Fruit fly (Drosophila melanogaster) whole organism, embryonic: Measurements from ENCODE around the gene CG15043.
A peak's percentile ranks its signal among the peaks of the same experiment; 100 is the strongest.

Source experiments
- Abd-B ChIP-seq: fragments of 200-800 bp; sonication (Bioruptor generic); optimal IDR thresholded peaks from 2 replicates; lab custom pipeline; 2018; ENCODE audit warnings: missing biosample characterization, mild to moderate bottlenecking, missing genetic modification characterization, moderate library complexity
- Atf6 ChIP-seq: fragments of 200-800 bp; sonication (Bioruptor generic); IDR thresholded peaks from 2 replicates; pipeline ENCODE4 v1.3.6; 2022; ENCODE audit warnings: missing biosample characterization, missing genetic modification characterization
- B-H1 ChIP-seq: fragments of 200-800 bp; sonication (Bioruptor generic); IDR thresholded peaks from 3 replicates; pipeline ENCODE4 v1.3.6; 2022; ENCODE audit warnings: missing biosample characterization, missing genetic modification characterization
- CG10366 ChIP-seq: fragments of 200-800 bp; sonication (Bioruptor generic); IDR thresholded peaks from 2 replicates; pipeline ENCODE4 v1.3.6; 2022; ENCODE audit warnings: missing biosample characterization, missing genetic modification characterization
- CG11504 ChIP-seq: fragments of 200-800 bp; sonication (Bioruptor generic); optimal IDR thresholded peaks from 3 replicates; lab custom pipeline; 2019; ENCODE audit warnings: missing biosample characterization, mild to moderate bottlenecking, missing genetic modification characterization, moderate library complexity
- CG12219 ChIP-seq: fragments of 200-800 bp; sonication (Bioruptor generic); optimal IDR thresholded peaks from 3 replicates; lab custom pipeline; 2018; ENCODE audit warnings: missing biosample characterization, mild to moderate bottlenecking, missing genetic modification characterization
- CG12942 ChIP-seq: fragments of 200-800 bp; sonication (Bioruptor generic); optimal IDR thresholded peaks from 3 replicates; lab custom pipeline; 2016; ENCODE audit warnings: missing biosample characterization, missing genetic modification characterization
- CG13287 ChIP-seq: fragments of 200-800 bp; sonication (Bioruptor generic); IDR thresholded peaks from 2 replicates; pipeline ENCODE4 v1.3.6; 2022; ENCODE audit warnings: missing biosample characterization, missing genetic modification characterization; ENCODE audit not compliant: partially characterized antibody
- CG16779 ChIP-seq: fragments of 200-800 bp; sonication (Bioruptor generic); IDR thresholded peaks from 2 replicates; pipeline ENCODE4 v1.3.6; 2022; ENCODE audit warnings: missing biosample characterization, missing genetic modification characterization
- CG17802 ChIP-seq: fragments of 200-800 bp; sonication (Bioruptor generic); optimal IDR thresholded peaks from 2 replicates; lab custom pipeline; 2018; ENCODE audit warnings: missing biosample characterization, mild to moderate bottlenecking, missing genetic modification characterization, moderate library complexity
- CG3847 ChIP-seq: fragments of 200-800 bp; sonication (Bioruptor generic); IDR thresholded peaks from 2 replicates; pipeline ENCODE4 v1.3.6; 2022; ENCODE audit warnings: missing biosample characterization, missing genetic modification characterization
- CG4360 ChIP-seq: fragments of 200-800 bp; sonication (Bioruptor generic); IDR thresholded peaks from 2 replicates; pipeline ENCODE4 v1.3.6; 2022; ENCODE audit warnings: missing biosample characterization, missing genetic modification characterization
- CG6683 ChIP-seq: fragments of 200-800 bp; sonication (Bioruptor generic); optimal IDR thresholded peaks from 2 replicates; lab custom pipeline; 2017; ENCODE audit warnings: missing biosample characterization, mild to moderate bottlenecking, missing genetic modification characterization, missing genetic modification reagents
- CG7271 ChIP-seq: fragments of 200-800 bp; sonication (Bioruptor generic); optimal IDR thresholded peaks from 2 replicates; lab custom pipeline; 2018; ENCODE audit warnings: missing biosample characterization, mild to moderate bottlenecking, missing genetic modification characterization, moderate library complexity
- E2f1 ChIP-seq: fragments of 200-800 bp; sonication (Bioruptor generic); IDR thresholded peaks from 2 replicates; pipeline ENCODE4 v1.3.6; 2022; ENCODE audit warnings: missing biosample characterization, missing genetic modification characterization
- GATAe ChIP-seq: fragments of 200-800 bp; sonication (Bioruptor generic); conservative IDR thresholded peaks from 2 replicates; pipeline ENCODE4 v1.3.6; 2022; ENCODE audit warnings: missing biosample characterization, missing genetic modification characterization
- Gsc ChIP-seq: fragments of 200-800 bp; sonication (Bioruptor generic); IDR thresholded peaks from 2 replicates; pipeline ENCODE4 v1.3.6; 2022; ENCODE audit warnings: missing biosample characterization, missing genetic modification characterization
- Gug ChIP-seq: fragments of 200-800 bp; sonication (Bioruptor generic); IDR thresholded peaks from 4 replicates; pipeline ENCODE4 v1.3.6; 2022; ENCODE audit warnings: missing biosample characterization, missing genetic modification characterization
- HmgD ChIP-seq: fragments of 200-800 bp; sonication (Bioruptor generic); optimal IDR thresholded peaks from 3 replicates; lab custom pipeline; 2016; ENCODE audit warnings: missing biosample characterization, missing genetic modification characterization
- Jarid2 ChIP-seq: fragments of 200-800 bp; sonication (Bioruptor generic); optimal IDR thresholded peaks from 3 replicates; lab custom pipeline; 2017; ENCODE audit warnings: mild to moderate bottlenecking, missing biosample characterization, missing genetic modification reagents, missing genetic modification characterization
- Mad ChIP-seq: fragments of 200-800 bp; sonication (Bioruptor generic); optimal IDR thresholded peaks from 2 replicates; lab custom pipeline; 2016; ENCODE audit warnings: missing biosample characterization, missing genetic modification characterization
- Mrtf ChIP-seq: fragments of 200-800 bp; sonication (Bioruptor generic); IDR thresholded peaks from 3 replicates; pipeline ENCODE4 v1.3.6; 2022; ENCODE audit warnings: missing biosample characterization, missing genetic modification characterization
- NFAT ChIP-seq: fragments of 200-800 bp; sonication (Bioruptor generic); IDR thresholded peaks from 2 replicates; pipeline ENCODE4 v1.3.6; 2022; ENCODE audit warnings: missing biosample characterization, missing genetic modification characterization
- NfI ChIP-seq: fragments of 200-800 bp; sonication (Bioruptor generic); optimal IDR thresholded peaks from 3 replicates; lab custom pipeline; 2018; ENCODE audit warnings: missing biosample characterization, mild to moderate bottlenecking, missing genetic modification characterization, moderate library complexity
- Oli ChIP-seq: fragments of 200-800 bp; sonication (Bioruptor generic); optimal IDR thresholded peaks from 2 replicates; lab custom pipeline; 2018; ENCODE audit warnings: missing biosample characterization, mild to moderate bottlenecking, missing genetic modification characterization, moderate library complexity
- Side ChIP-seq: fragments of 200-800 bp; sonication (Bioruptor generic); optimal IDR thresholded peaks from 2 replicates; lab custom pipeline; 2016; ENCODE audit warnings: missing biosample characterization, missing genetic modification characterization
- Spps ChIP-seq: fragments of 200-800 bp; sonication (Bioruptor generic); optimal IDR thresholded peaks from 2 replicates; lab custom pipeline; 2018; ENCODE audit warnings: missing biosample characterization, mild to moderate bottlenecking, missing genetic modification characterization
- Sry-β ChIP-seq: fragments of 200-800 bp; sonication (Bioruptor generic); optimal IDR thresholded peaks from 2 replicates; lab custom pipeline; 2018; ENCODE audit warnings: missing biosample characterization, mild to moderate bottlenecking, missing genetic modification characterization, moderate library complexity
- Stat92E ChIP-seq, 3 experiments: fragments of >200 bp in 2 of 3; fragments of 200-800 bp in 1 of 3; sonication (Bioruptor generic) in 1 of 3; optimal IDR thresholded peaks; 2 replicates each; lab custom pipeline; 2017 to 2019; ENCODE audit warnings: missing biosample characterization in 3 of 3, missing genetic modification characterization in 3 of 3, mild to moderate bottlenecking in 1 of 3, moderate library complexity in 1 of 3
- ato ChIP-seq: fragments of 200-800 bp; sonication (Bioruptor generic); IDR thresholded peaks from 2 replicates; pipeline ENCODE4 v1.3.6; 2022; ENCODE audit warnings: missing biosample characterization, missing genetic modification characterization; ENCODE audit not compliant: partially characterized antibody
- bab2 ChIP-seq: fragments of 200-800 bp; sonication (Bioruptor generic); optimal IDR thresholded peaks from 2 replicates; lab custom pipeline; 2016; ENCODE audit warnings: missing biosample characterization, missing genetic modification characterization
- bsh ChIP-seq, 2 experiments: fragments of 200-800 bp; sonication (Bioruptor generic); optimal IDR thresholded peaks; 2 replicates each; lab custom pipeline; 2017 to 2018; ENCODE audit warnings: mild to moderate bottlenecking in 2 of 2, missing biosample characterization in 2 of 2, missing genetic modification characterization in 2 of 2, moderate library complexity in 1 of 2
- btn ChIP-seq: fragments of 200-800 bp; sonication (Bioruptor generic); optimal IDR thresholded peaks from 2 replicates; lab custom pipeline; 2016; ENCODE audit warnings: missing biosample characterization, missing genetic modification characterization
- cwo ChIP-seq: fragments of 200-800 bp; sonication (Bioruptor generic); optimal IDR thresholded peaks from 3 replicates; lab custom pipeline; 2017; ENCODE audit warnings: missing biosample characterization, missing genetic modification characterization, mild to moderate bottlenecking, moderate library complexity, missing genetic modification reagents
- disco-r ChIP-seq: fragments of 200-800 bp; sonication (Bioruptor generic); optimal IDR thresholded peaks from 2 replicates; lab custom pipeline; 2016; ENCODE audit warnings: missing biosample characterization, missing genetic modification characterization
- fru ChIP-seq: fragments of >200 bp; optimal IDR thresholded peaks from 2 replicates; lab custom pipeline; 2017
- gem ChIP-seq: fragments of 200-800 bp; sonication (Bioruptor generic); optimal IDR thresholded peaks from 2 replicates; lab custom pipeline; 2019; ENCODE audit warnings: missing biosample characterization, mild to moderate bottlenecking, missing genetic modification characterization, moderate library complexity
- grau ChIP-seq: fragments of 200-800 bp; optimal IDR thresholded peaks from 3 replicates; lab custom pipeline; 2019; ENCODE audit warnings: missing biosample characterization, mild to moderate bottlenecking, missing genetic modification characterization, moderate library complexity
- gsb-n ChIP-seq: fragments of 200-800 bp; sonication (Bioruptor generic); optimal IDR thresholded peaks from 3 replicates; lab custom pipeline; 2018; ENCODE audit warnings: missing biosample characterization, mild to moderate bottlenecking, missing genetic modification characterization
- ind ChIP-seq: fragments of 200-800 bp; sonication (Bioruptor generic); optimal IDR thresholded peaks from 3 replicates; lab custom pipeline; 2016; ENCODE audit warnings: missing biosample characterization, missing genetic modification characterization
- insv ChIP-seq, 2 experiments: fragments of 200-800 bp; sonication (Bioruptor generic); optimal IDR thresholded peaks; 3 replicates each; lab custom pipeline; 2016 to 2018; ENCODE audit warnings: missing biosample characterization in 2 of 2, missing genetic modification characterization in 2 of 2
- org-1 ChIP-seq: fragments of 200-800 bp; sonication (Bioruptor generic); optimal IDR thresholded peaks from 2 replicates; lab custom pipeline; 2017; ENCODE audit warnings: missing biosample characterization, missing genetic modification characterization
- pho ChIP-seq: fragments of 200-800 bp; sonication (Bioruptor generic); optimal IDR thresholded peaks from 2 replicates; lab custom pipeline; 2016; ENCODE audit warnings: missing biosample characterization, missing genetic modification characterization
- phol ChIP-seq: fragments of 200-800 bp; sonication (Bioruptor generic); optimal IDR thresholded peaks from 3 replicates; lab custom pipeline; 2018; ENCODE audit warnings: missing biosample characterization, mild to moderate bottlenecking, missing genetic modification characterization, moderate library complexity
- prd ChIP-seq, 3 experiments: fragments of >200 bp in 2 of 3; fragments of 200-800 bp in 1 of 3; sonication (Bioruptor generic) in 1 of 3; optimal IDR thresholded peaks in 2 of 3; IDR thresholded peaks in 1 of 3; 2 replicates in 2 of 3; 3 replicates in 1 of 3; pipeline versions ENCODE4 v1.3.6 to Lab custom; 2017 to 2022; ENCODE audit warnings: missing biosample characterization in 1 of 3, missing genetic modification characterization in 1 of 3
- pros ChIP-seq: fragments of 200-800 bp; sonication (Bioruptor generic); optimal IDR thresholded peaks from 3 replicates; lab custom pipeline; 2019; ENCODE audit warnings: missing biosample characterization, mild to moderate bottlenecking, missing genetic modification characterization, moderate library complexity
- sens ChIP-seq: fragments of 200-800 bp; sonication (Bioruptor generic); peaks from one replicate; lab custom pipeline; 2016; ENCODE audit warnings: missing biosample characterization, missing genetic modification characterization
- slou ChIP-seq: fragments of 200-800 bp; sonication (Bioruptor generic); optimal IDR thresholded peaks from 3 replicates; lab custom pipeline; 2016; ENCODE audit warnings: missing biosample characterization, missing genetic modification characterization
- z ChIP-seq: fragments of 200-800 bp; sonication (Bioruptor generic); IDR thresholded peaks from 3 replicates; pipeline ENCODE4 v1.3.6; 2022; ENCODE audit warnings: missing biosample characterization, missing genetic modification characterization
- zen ChIP-seq: fragments of 200-800 bp; sonication (Bioruptor generic); optimal IDR thresholded peaks from 3 replicates; lab custom pipeline; 2018; ENCODE audit warnings: missing biosample characterization, mild to moderate bottlenecking, missing genetic modification characterization, moderate library complexity
- zfh1 ChIP-seq: fragments of 200-800 bp; sonication (Bioruptor generic); IDR thresholded peaks from 3 replicates; pipeline ENCODE4 v1.3.6; 2022; ENCODE audit warnings: missing biosample characterization, missing genetic modification characterization

CG15043 gene

DNA sequence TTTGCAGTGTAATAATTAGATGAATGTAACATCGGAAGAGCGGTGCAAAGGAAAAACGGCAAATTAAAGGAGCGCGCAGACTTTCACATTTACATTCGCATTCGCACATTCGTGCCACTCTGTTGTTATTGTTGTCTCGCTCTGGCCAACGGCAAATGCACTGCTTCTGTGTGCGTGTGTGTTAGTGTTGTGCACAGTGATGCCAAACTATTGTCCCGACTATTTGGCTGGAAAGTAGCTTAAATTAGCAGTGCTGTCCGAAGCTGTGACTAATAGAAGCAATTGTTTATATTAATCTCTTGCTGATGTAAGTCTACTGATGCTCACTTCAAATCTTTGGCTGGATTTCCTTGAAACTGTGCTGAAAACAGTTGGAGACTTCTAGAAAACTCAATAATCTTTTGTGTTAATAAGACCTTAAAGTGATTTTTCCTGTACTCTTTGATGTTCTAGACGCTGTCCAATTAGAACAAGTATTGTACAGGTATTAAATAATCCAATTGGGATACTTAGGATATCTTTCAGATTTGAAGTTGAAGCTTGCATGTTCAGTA is 22.1 kb upstream of the CG15043 start (continued):
- no peak for TF ChIP-seq Gug
- no peak for TF ChIP-seq ato (GFP tag; lab: Robert Waterston, UW)
- no peak for TF ChIP-seq pros (GFP tag; lab: Kevin White, UChicago)
- TF ChIP-seq Gsc (GFP tag; lab: Robert Waterston, UW), result no peak
- no peak for TF ChIP-seq btn (GFP tag; lab: Kevin White, UChicago)
- TF ChIP-seq NfI (GFP tag; lab: Kevin White, UChicago), result no peak
- TF ChIP-seq CG6683, result no peak
- TF ChIP-seq insv (GFP tag; optimal IDR thresholded peaks at IDR 0.05; lab: Kevin White, UChicago), result peak; percentile 63 to 93
- no peak for TF ChIP-seq HmgD (GFP tag; lab: Kevin White, UChicago)
- TF ChIP-seq zen (tag; lab: Kevin White, UChicago), result no peak
- TF ChIP-seq org-1, result no peak
- no peak for TF ChIP-seq Spps (tag; lab: Kevin White, UChicago)
- no peak for TF ChIP-seq bab2 (GFP tag; lab: Kevin White, UChicago)
- no peak for TF ChIP-seq CG12942 (GFP tag; lab: Kevin White, UChicago)
- no peak for TF ChIP-seq CG16779 (GFP tag; lab: Robert Waterston, UW)
- no peak for TF ChIP-seq CG13287 (GFP tag; lab: Robert Waterston, UW)
- peak; percentile 20 for TF ChIP-seq Side
- TF ChIP-seq zfh1, result peak; percentile 33; the same call in 1 of the 3 replicates
- TF ChIP-seq B-H1 (GFP tag; lab: Robert Waterston, UW), result no peak
- no peak for TF ChIP-seq CG4360 (GFP tag; lab: Robert Waterston, UW)
- peak; percentile 85 for TF ChIP-seq sens (GFP tag; lab: Kevin White, UChicago)
- TF ChIP-seq CG3847 (GFP tag; lab: Robert Waterston, UW), result no peak
- peak; percentile 35 for TF ChIP-seq grau
- TF ChIP-seq cwo, result no peak
- TF ChIP-seq CG11504 (tag; lab: Kevin White, UChicago), result peak; percentile 32
- peak; percentile 3 for TF ChIP-seq ind (GFP tag; lab: Kevin White, UChicago)
- peak; percentile 14 for TF ChIP-seq gem (tag; lab: Kevin White, UChicago)
- no peak for TF ChIP-seq slou (GFP tag; lab: Kevin White, UChicago)
- TF ChIP-seq CG17802 (tag; lab: Kevin White, UChicago), result no peak
- TF ChIP-seq Atf6 (GFP tag; lab: Robert Waterston, UW), result no peak
- TF ChIP-seq Stat92E (GFP tag; optimal IDR thresholded peaks at IDR 0.05; lab: Kevin White, UChicago), result no peak
- no peak for TF ChIP-seq prd (optimal IDR thresholded peaks at IDR 0.05; lab: Kevin White, UChicago)
- peak; percentile 57; the same call in 2 of the 3 replicates for TF ChIP-seq prd (GFP tag; IDR thresholded peaks at IDR 0.05; lab: Robert Waterston, UW)
- TF ChIP-seq fru (lab: Kevin White, UChicago), result no peak
- TF ChIP-seq CG10366, result no peak
- TF ChIP-seq gsb-n (tag; lab: Kevin White, UChicago), result peak; percentile 39
- no peak for TF ChIP-seq phol (tag; lab: Kevin White, UChicago)
- TF ChIP-seq pho (GFP tag; lab: Kevin White, UChicago), result no peak
- no peak for TF ChIP-seq Abd-B (GFP tag; lab: Kevin White, UChicago)
- TF ChIP-seq bsh (GFP tag; optimal IDR thresholded peaks at IDR 0.05; lab: Kevin White, UChicago), result no peak
- TF ChIP-seq CG12219 (GFP tag; lab: Kevin White, UChicago), result no peak
- TF ChIP-seq CG7271 (tag; lab: Kevin White, UChicago), result no peak
- TF ChIP-seq z (GFP tag; lab: Robert Waterston, UW), result no peak
- no peak for TF ChIP-seq Mrtf
- no peak for TF ChIP-seq Mad (GFP tag; lab: Kevin White, UChicago)
- no peak for TF ChIP-seq GATAe (GFP tag; lab: Robert Waterston, UW)
- TF ChIP-seq E2f1 (GFP tag; lab: Robert Waterston, UW), result no peak
- no peak for TF ChIP-seq Jarid2 (GFP tag; lab: Kevin White, UChicago)
- TF ChIP-seq Sry-β (GFP tag; lab: Kevin White, UChicago), result peak; percentile 98
- no peak for TF ChIP-seq NFAT (GFP tag; lab: Robert Waterston, UW)
- no peak for TF ChIP-seq Oli (tag; lab: Kevin White, UChicago)
- no peak for TF ChIP-seq disco-r (GFP tag; lab: Kevin White, UChicago)
